Worm (Caenorhabditis elegans) whole organism, late embryonic: ENCODE results near the gene tlk-1.
A peak's percentile ranks its signal among the peaks of the same experiment; 100 is the strongest.

Experiments used
- C08G9.2 ChIP-seq: sonication (generic microtip); optimal IDR thresholded peaks from 2 replicates; lab custom pipeline; 2016; ENCODE audit warnings: mild to moderate bottlenecking, missing genetic modification characterization, moderate library complexity, missing compliant biosample characterization
- K02D7.2 ChIP-seq: sonication (generic microtip); optimal IDR thresholded peaks from 2 replicates; lab custom pipeline; 2017; ENCODE audit warnings: mild to moderate bottlenecking, missing genetic modification characterization, missing compliant biosample characterization
- Y22D7AL.16 ChIP-seq: sonication (generic microtip); optimal IDR thresholded peaks from 2 replicates; lab custom pipeline; 2016; ENCODE audit warnings: missing genetic modification characterization, missing compliant biosample characterization
- ama-1 ChIP-seq: fragments of 150-350 bp; optimal IDR thresholded peaks from 2 replicates; lab custom pipeline; 2014
- ceh-14 ChIP-seq: sonication (generic microtip); optimal IDR thresholded peaks from 2 replicates; lab custom pipeline; 2016; ENCODE audit warnings: missing genotype, missing genetic modification characterization, missing compliant biosample characterization
- ceh-19 ChIP-seq: fragments of 200-800 bp; sonication (Bioruptor generic); optimal IDR thresholded peaks from 2 replicates; lab custom pipeline; 2018; ENCODE audit warnings: mild to moderate bottlenecking, missing genetic modification characterization, missing compliant biosample characterization
- ceh-22 ChIP-seq: sonication (generic microtip); optimal IDR thresholded peaks from 2 replicates; lab custom pipeline; 2017; ENCODE audit warnings: missing biosample characterization, missing genetic modification characterization
- ceh-30 ChIP-seq: fragments of 150-350 bp; optimal IDR thresholded peaks from 2 replicates; lab custom pipeline; 2014; ENCODE audit warnings: missing biosample characterization, missing genetic modification characterization
- ceh-31 ChIP-seq: sonication (generic microtip); optimal IDR thresholded peaks from 2 replicates; lab custom pipeline; 2016; ENCODE audit warnings: missing genetic modification characterization, missing compliant biosample characterization
- ceh-34 ChIP-seq: sonication (generic microtip); optimal IDR thresholded peaks from 2 replicates; lab custom pipeline; 2016; ENCODE audit warnings: mild to moderate bottlenecking, missing genetic modification characterization, missing compliant biosample characterization
- ceh-45 ChIP-seq: fragments of 200-800 bp; sonication (Bioruptor generic); IDR thresholded peaks from 2 replicates; pipeline ENCODE4 v1.3.6; 2022; ENCODE audit warnings: missing genetic modification reagents, missing genetic modification characterization, missing compliant biosample characterization
- che-1 ChIP-seq: sonication (generic microtip); optimal IDR thresholded peaks from 2 replicates; lab custom pipeline; 2016; ENCODE audit warnings: mild to moderate bottlenecking, missing genetic modification characterization, missing compliant biosample characterization
- dve-1 ChIP-seq: sonication (generic microtip); optimal IDR thresholded peaks from 2 replicates; lab custom pipeline; 2017; ENCODE audit warnings: antibody characterized with exemption, mild to moderate bottlenecking, missing genetic modification characterization, missing compliant biosample characterization
- ets-4 ChIP-seq: sonication (generic microtip); optimal IDR thresholded peaks from 2 replicates; lab custom pipeline; 2016; ENCODE audit warnings: missing genetic modification characterization, missing compliant biosample characterization
- fkh-6 ChIP-seq: sonication (generic microtip); optimal IDR thresholded peaks from 2 replicates; lab custom pipeline; 2016; ENCODE audit warnings: missing genetic modification characterization, missing compliant biosample characterization
- hlh-13 ChIP-seq: fragments of 200-800 bp; sonication (Bioruptor generic); optimal IDR thresholded peaks from 2 replicates; lab custom pipeline; 2018; ENCODE audit warnings: mild to moderate bottlenecking, missing genetic modification characterization, missing compliant biosample characterization
- hlh-15 ChIP-seq: sonication (generic microtip); optimal IDR thresholded peaks from 2 replicates; lab custom pipeline; 2016; ENCODE audit warnings: missing genetic modification characterization, missing compliant biosample characterization
- hlh-30 ChIP-seq: sonication (generic microtip); optimal IDR thresholded peaks from 2 replicates; lab custom pipeline; 2017; ENCODE audit warnings: antibody characterized with exemption, missing genetic modification characterization, missing compliant biosample characterization; ENCODE audit not compliant: insufficient read depth
- hlh-8 ChIP-seq: sonication (generic microtip); optimal IDR thresholded peaks from 2 replicates; lab custom pipeline; 2016; ENCODE audit warnings: missing genotype, missing genetic modification characterization, missing compliant biosample characterization
- lin-11 ChIP-seq: fragments of 200-800 bp; sonication (Bioruptor generic); optimal IDR thresholded peaks from 2 replicates; lab custom pipeline; 2018; ENCODE audit warnings: mild to moderate bottlenecking, missing genetic modification characterization, missing compliant biosample characterization
- nhr-11 ChIP-seq: fragments of 150-350 bp; optimal IDR thresholded peaks from 2 replicates; lab custom pipeline; 2014; ENCODE audit warnings: missing biosample characterization, missing genetic modification characterization
- odd-2 ChIP-seq: sonication (generic microtip); optimal IDR thresholded peaks from 2 replicates; lab custom pipeline; 2017; ENCODE audit warnings: antibody characterized with exemption, mild to moderate bottlenecking, missing genetic modification characterization, missing compliant biosample characterization
- pag-3 ChIP-seq: sonication (generic microtip); optimal IDR thresholded peaks from 2 replicates; lab custom pipeline; 2016; ENCODE audit warnings: missing compliant biosample characterization, missing genetic modification characterization, borderline replicate concordance
- pax-1 ChIP-seq: fragments of 150-350 bp; optimal IDR thresholded peaks from 2 replicates; lab custom pipeline; 2014; ENCODE audit warnings: missing biosample characterization, missing genetic modification characterization
- pha-4 ChIP-seq: fragments of 150-350 bp; optimal IDR thresholded peaks from 2 replicates; lab custom pipeline; 2018; ENCODE audit warnings: missing biosample characterization, missing genetic modification reagents, missing genetic modification characterization
- pros-1 ChIP-seq: fragments of 150-350 bp; optimal IDR thresholded peaks from 2 replicates; lab custom pipeline; 2014; ENCODE audit warnings: missing biosample characterization, missing genetic modification reagents, missing genetic modification characterization
- sox-4 ChIP-seq: sonication (generic microtip); optimal IDR thresholded peaks from 2 replicates; lab custom pipeline; 2017; ENCODE audit warnings: mild to moderate bottlenecking, missing genetic modification characterization, inconsistent platforms, missing compliant biosample characterization
- syd-9 ChIP-seq: sonication (generic microtip); optimal IDR thresholded peaks from 2 replicates; lab custom pipeline; 2016; ENCODE audit warnings: mild to moderate bottlenecking, missing genetic modification characterization, moderate library complexity, missing compliant biosample characterization
- tbx-7 ChIP-seq: sonication (generic microtip); optimal IDR thresholded peaks from 2 replicates; lab custom pipeline; 2016; ENCODE audit warnings: missing genotype, missing genetic modification characterization, missing compliant biosample characterization
- ttx-3 ChIP-seq: sonication (generic microtip); optimal IDR thresholded peaks from 2 replicates; lab custom pipeline; 2016; ENCODE audit warnings: missing genetic modification reagents, missing genetic modification characterization, missing compliant biosample characterization
- unc-3 ChIP-seq, 2 experiments: fragments of 200-800 bp in 1 of 2; sonication (Bioruptor generic) in 1 of 2; sonication (generic microtip) in 1 of 2; conservative IDR thresholded peaks in 1 of 2; optimal IDR thresholded peaks in 1 of 2; 2 replicates each; pipeline versions ENCODE4 v1.3.6 to Lab custom; 2016 to 2022; ENCODE audit warnings: missing compliant biosample characterization in 2 of 2, missing genetic modification characterization in 2 of 2, missing genetic modification reagents in 1 of 2
- unc-86 ChIP-seq: sonication (generic microtip); optimal IDR thresholded peaks from 2 replicates; lab custom pipeline; 2016; ENCODE audit warnings: missing genetic modification characterization, missing compliant biosample characterization
- zip-5 ChIP-seq: sonication (generic microtip); optimal IDR thresholded peaks from 2 replicates; lab custom pipeline; 2016; ENCODE audit warnings: missing genetic modification characterization, missing compliant biosample characterization
- ztf-16 ChIP-seq: sonication (generic microtip); optimal IDR thresholded peaks from 2 replicates; lab custom pipeline; 2017; ENCODE audit warnings: missing genetic modification characterization, missing compliant biosample characterization

Gene tlk-1

DNA sequence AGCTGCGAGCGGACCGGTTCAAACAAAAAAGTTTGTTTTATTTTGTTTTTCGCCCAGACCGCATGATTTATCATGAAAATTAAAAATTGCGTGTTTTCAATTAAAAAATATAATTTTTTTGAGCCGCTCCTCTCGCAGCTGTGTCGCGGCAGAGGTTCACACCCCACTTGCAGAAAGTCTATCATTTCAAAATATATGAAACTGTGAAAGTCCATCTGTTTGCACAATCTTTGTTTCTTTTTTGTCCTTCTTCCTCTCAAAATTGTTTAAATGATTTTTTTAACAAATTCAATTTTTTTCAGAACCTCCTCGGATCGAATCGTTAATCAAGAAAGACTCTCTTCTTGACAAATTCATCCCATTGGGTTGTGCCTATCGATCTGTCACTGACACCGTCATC, at the start of gene tlk-1:
tlk-1 (plus strand) TSS at position 301 of the 400 bp plus-strand sequence.
- no peak for TF ChIP-seq fkh-6
- TF ChIP-seq K02D7.2 (tag; lab: Kevin White, UChicago): no peak
- no peak for TF ChIP-seq dve-1 (tag; lab: Kevin White, UChicago)
- TF ChIP-seq unc-3 (GFP tag; conservative IDR thresholded peaks at IDR 0.05; lab: Robert Waterston, UW): no peak
- TF ChIP-seq unc-3 (tag; optimal IDR thresholded peaks at IDR 0.05; lab: Kevin White, UChicago): no peak
- TF ChIP-seq ttx-3 (tag; lab: Kevin White, UChicago): no peak
- no peak for TF ChIP-seq ceh-19 (GFP tag; lab: Kevin White, UChicago)

DNA sequence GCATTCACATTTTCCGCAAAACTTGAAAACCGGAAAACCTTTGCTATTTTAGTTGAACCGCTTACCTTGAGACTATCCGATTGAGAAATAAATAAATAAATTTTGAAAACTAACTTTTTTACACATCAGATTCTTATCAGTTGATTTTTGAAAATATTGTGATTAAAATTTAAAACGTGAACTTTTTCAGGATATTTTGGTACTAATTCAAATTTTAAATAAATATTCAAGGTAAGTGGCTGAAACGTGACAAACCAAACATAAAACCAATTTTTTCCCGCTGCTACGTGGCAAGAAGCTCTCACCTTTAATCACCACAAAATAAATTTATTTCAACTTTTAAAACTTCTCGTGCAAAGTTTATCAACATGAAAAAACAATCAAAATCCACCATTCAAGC, 47.8 kb upstream of the tlk-1 start, which contains the start of gene C15H7.3:
C15H7.3 (minus strand) TSS at position 101 of the 400 bp plus-strand sequence.
- TF ChIP-seq ceh-34 (tag; lab: Kevin White, UChicago): no peak
- TF ChIP-seq pha-4 (tag; lab: Kevin White, UChicago): no peak
- no peak for TF ChIP-seq K02D7.2 (tag; lab: Kevin White, UChicago)
- no peak for TF ChIP-seq lin-11
- TF ChIP-seq nhr-11 (tag; lab: Kevin White, UChicago): no peak
- no peak for TF ChIP-seq ets-4 (tag; lab: Kevin White, UChicago)
- TF ChIP-seq hlh-15 (tag; lab: Kevin White, UChicago): no peak
- no peak for TF ChIP-seq C08G9.2
- no peak for TF ChIP-seq pag-3

DNA sequence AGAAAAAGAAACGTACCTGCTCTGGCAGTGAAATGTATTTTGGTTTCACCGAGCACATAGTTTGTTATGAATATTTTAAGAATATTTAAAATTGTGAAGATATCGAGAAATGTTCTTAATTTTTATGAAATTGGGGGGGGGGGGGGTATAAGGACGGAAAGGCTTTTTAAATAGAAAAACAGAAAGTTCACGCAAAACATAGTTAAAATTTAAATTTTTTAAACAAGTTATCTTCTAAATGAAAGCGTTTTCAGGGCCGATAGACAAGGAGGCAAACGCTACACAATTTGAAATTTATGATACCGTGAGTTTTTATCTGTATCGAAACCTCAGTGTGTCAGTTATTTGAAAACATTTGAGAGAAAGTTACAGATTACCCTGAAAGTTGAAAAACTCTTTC, 43.9 kb upstream of the tlk-1 start, which contains the start of gene C15H7.4:
C15H7.4 (minus strand) TSS at position 101 of the 400 bp plus-strand sequence.
- TF ChIP-seq ets-4 (tag; lab: Kevin White, UChicago): no peak
- TF ChIP-seq ceh-31 (tag; lab: Kevin White, UChicago): no peak
- no peak for TF ChIP-seq sox-4 (tag; lab: Kevin White, UChicago)
- no peak for TF ChIP-seq ceh-14 (tag; lab: Kevin White, UChicago)
- no peak for TF ChIP-seq syd-9 (tag; lab: Kevin White, UChicago)
- TF ChIP-seq ztf-16 (tag; lab: Kevin White, UChicago): no peak
- no peak for TF ChIP-seq dve-1 (tag; lab: Kevin White, UChicago)
- no peak for TF ChIP-seq fkh-6
- TF ChIP-seq odd-2: no peak
- TF ChIP-seq ama-1: no peak
- TF ChIP-seq pros-1 (tag; lab: Kevin White, UChicago): no peak

DNA sequence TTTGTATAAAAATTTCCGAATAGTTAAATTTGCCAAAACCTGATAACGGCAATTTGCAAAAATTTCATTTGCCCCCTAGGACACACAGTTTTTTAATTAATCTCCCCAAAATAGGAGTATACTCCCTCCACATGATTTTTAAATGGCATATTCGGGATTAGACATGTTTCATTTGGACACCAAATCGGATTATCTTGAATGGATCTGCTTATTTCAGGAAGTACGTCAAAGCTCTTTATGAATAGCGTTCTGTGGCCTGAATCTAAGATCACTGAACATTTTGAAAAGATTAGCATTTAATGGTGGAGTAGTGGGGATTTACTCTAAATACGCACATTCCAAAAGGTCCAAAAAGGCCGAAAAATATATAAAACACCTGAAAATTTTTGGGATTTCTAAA, 41.1 kb upstream of the tlk-1 start:
- TF ChIP-seq hlh-8 (tag; lab: Kevin White, UChicago): no peak
- no peak for TF ChIP-seq ceh-45
- no peak for TF ChIP-seq tbx-7 (tag; lab: Kevin White, UChicago)
- TF ChIP-seq dve-1 (tag; lab: Kevin White, UChicago): no peak
- TF ChIP-seq ceh-22 (tag; lab: Kevin White, UChicago): no peak
- no peak for TF ChIP-seq che-1 (tag; lab: Kevin White, UChicago)
- TF ChIP-seq ceh-14 (tag; lab: Kevin White, UChicago): no peak
- no peak for TF ChIP-seq ceh-30 (tag; lab: Kevin White, UChicago)
- no peak for TF ChIP-seq zip-5 (tag; lab: Kevin White, UChicago)
- no peak for TF ChIP-seq unc-86
- TF ChIP-seq C08G9.2: no peak
- no peak for TF ChIP-seq hlh-30 (tag; lab: Kevin White, UChicago)
- TF ChIP-seq Y22D7AL.16: no peak

DNA sequence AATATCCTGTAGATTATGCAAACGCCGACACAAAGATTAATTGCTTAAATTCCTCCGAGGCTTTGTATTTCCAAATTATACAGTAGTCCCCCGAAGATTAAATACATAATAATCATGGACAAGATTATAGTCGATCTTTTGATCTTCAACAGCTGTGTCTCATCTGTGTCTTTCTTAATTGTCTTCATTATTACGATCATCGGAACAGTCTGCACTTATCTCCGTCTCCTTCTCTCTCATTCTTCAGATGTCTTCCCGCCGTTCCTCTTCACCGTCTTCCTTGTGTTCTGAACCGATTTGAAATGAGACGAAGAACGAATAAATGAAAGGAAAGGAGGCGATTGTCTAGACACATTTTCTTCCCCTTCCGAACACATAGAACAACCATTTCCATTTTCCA, 38.6 kb upstream of the tlk-1 start:
- TF ChIP-seq pax-1 (tag; lab: Kevin White, UChicago): no peak
- TF ChIP-seq hlh-13: no peak
- peak; percentile 40 for TF ChIP-seq hlh-8 (tag; lab: Kevin White, UChicago)
